Fruit fly (Drosophila melanogaster): ENCODE measurements around the gene Cpr62Bc.

The Cpr62Bc gene

dm6 chr3L:1841984-1842383 is at the start of gene Cpr62Bc:
Cpr62Bc (minus strand) TSS chr3L:1842084.
- no peak for TF ChIP-seq tj (GFP tag; optimal IDR thresholded peaks at IDR 0.05)
- TF ChIP-seq toe (GFP tag; optimal IDR thresholded peaks at IDR 0.05) = no peak
- no peak for TF ChIP-seq CG7045 (GFP tag; optimal IDR thresholded peaks at IDR 0.05)
- TF ChIP-seq Crg-1 (GFP tag; optimal IDR thresholded peaks at IDR 0.05) = no peak
- no peak for TF ChIP-seq CG14711 (tag; optimal IDR thresholded peaks at IDR 0.05)
- TF ChIP-seq ovo (GFP tag; optimal IDR thresholded peaks at IDR 0.05) = no peak
- no peak for TF ChIP-seq CG7101 (tag; optimal IDR thresholded peaks at IDR 0.05)
- no peak for TF ChIP-seq Hr96 (GFP tag; optimal IDR thresholded peaks at IDR 0.05)
- no peak for TF ChIP-seq kay (GFP tag; ENCODE audit: borderline replicate concordance)
- TF ChIP-seq pad (GFP tag; optimal IDR thresholded peaks at IDR 0.05) = no peak
- TF ChIP-seq CG1620 (GFP tag; optimal IDR thresholded peaks at IDR 0.05) = no peak
- no peak for TF ChIP-seq CG33017 (tag; optimal IDR thresholded peaks at IDR 0.05)
- no peak for TF ChIP-seq CG11617 (GFP tag; optimal IDR thresholded peaks at IDR 0.05)
- no peak for TF ChIP-seq CG5204 (GFP tag; optimal IDR thresholded peaks at IDR 0.05)
- no peak for TF ChIP-seq Mnt (GFP tag; optimal IDR thresholded peaks at IDR 0.05)
- no peak for TF ChIP-seq bab1 (GFP tag; optimal IDR thresholded peaks at IDR 0.05)
- TF ChIP-seq Clk (GFP tag; optimal IDR thresholded peaks at IDR 0.05) = no peak
- no peak for TF ChIP-seq cic (GFP tag; optimal IDR thresholded peaks at IDR 0.05)
- TF ChIP-seq CG12768 (GFP tag; optimal IDR thresholded peaks at IDR 0.05) = no peak

dm6 chr3L:1890941-1891340 is 49.1 kb upstream of the Cpr62Bc start:
- TF ChIP-seq CG5204 (GFP tag; optimal IDR thresholded peaks at IDR 0.05) (no peak), Mnt (GFP tag; optimal IDR thresholded peaks at IDR 0.05) (no peak), cic (GFP tag; optimal IDR thresholded peaks at IDR 0.05) (no peak), CG11617 (GFP tag; optimal IDR thresholded peaks at IDR 0.05) (no peak), CG7045 (GFP tag; optimal IDR thresholded peaks at IDR 0.05) (no peak), toe (GFP tag; optimal IDR thresholded peaks at IDR 0.05) (no peak), ovo (GFP tag; optimal IDR thresholded peaks at IDR 0.05) (no peak), CG33017 (tag; optimal IDR thresholded peaks at IDR 0.05) (no peak), CG14711 (tag; optimal IDR thresholded peaks at IDR 0.05) (no peak), CG1620 (GFP tag; optimal IDR thresholded peaks at IDR 0.05) (no peak), tj (GFP tag; optimal IDR thresholded peaks at IDR 0.05) (no peak)

DNA sequence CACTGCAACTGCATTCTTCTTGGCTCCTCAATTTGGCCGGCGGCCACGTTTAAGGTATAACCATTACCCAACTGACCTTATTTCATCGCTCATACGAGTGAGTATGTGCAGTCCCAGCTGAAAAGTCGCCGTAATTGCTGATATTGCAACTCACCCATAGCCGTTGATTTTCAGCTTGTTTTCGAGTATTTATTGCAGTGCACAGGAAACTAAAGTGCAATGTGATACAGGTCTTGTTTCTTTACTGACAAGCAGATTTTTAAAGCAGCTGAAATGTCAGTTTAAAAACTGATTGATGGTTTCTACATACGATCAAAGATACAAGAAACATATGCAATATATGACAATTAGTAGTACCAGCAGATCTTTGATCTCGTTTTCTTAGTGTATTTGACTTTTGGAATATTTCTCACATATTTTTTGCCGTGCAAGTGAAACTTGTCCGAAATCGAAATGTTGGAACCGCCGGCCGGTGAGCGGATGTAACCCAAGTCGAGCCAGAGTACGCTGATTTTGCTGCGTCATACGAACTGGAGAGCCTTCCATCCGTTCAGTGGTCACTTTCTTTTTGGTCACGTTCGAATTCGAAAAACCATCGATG is 46.1 kb upstream of the Cpr62Bc start:
- TF ChIP-seq tj (GFP tag; optimal IDR thresholded peaks at IDR 0.05) (peak; percentile 99), kay (GFP tag; ENCODE audit: borderline replicate concordance) (no peak), CG7045 (GFP tag; optimal IDR thresholded peaks at IDR 0.05) (no peak), CG11617 (GFP tag; optimal IDR thresholded peaks at IDR 0.05) (no peak), cnc (optimal IDR thresholded peaks at IDR 0.05) (no peak), CG1620 (GFP tag; optimal IDR thresholded peaks at IDR 0.05) (no peak)

DNA sequence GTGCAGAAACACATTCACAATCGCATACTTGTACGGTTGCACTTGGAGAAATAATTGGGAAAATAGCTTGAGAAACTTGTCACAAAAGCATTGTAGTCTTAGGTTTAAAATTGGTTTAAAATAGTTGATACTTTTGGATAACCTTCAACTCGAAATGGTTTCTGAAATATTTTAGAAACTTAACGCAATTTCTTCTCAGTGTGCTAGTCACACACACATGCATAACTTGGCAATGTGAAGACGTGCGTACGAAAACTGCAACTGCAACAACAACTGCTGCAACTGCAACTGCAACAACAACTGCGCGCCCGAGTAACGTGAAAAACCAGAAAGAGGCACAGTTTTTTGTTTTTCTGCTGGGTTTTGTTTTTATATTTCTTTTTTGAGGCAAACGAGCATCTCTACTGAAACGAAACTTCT is 44.3 kb upstream of the Cpr62Bc start:
- TF ChIP-seq CG14711 (tag; optimal IDR thresholded peaks at IDR 0.05) (peak; percentile 32), CG33017 (tag; optimal IDR thresholded peaks at IDR 0.05) (no peak), pad (GFP tag; optimal IDR thresholded peaks at IDR 0.05) (peak; percentile 8), Clk (GFP tag; optimal IDR thresholded peaks at IDR 0.05) (no peak), CG7101 (tag; optimal IDR thresholded peaks at IDR 0.05) (peak; percentile 24), bab1 (GFP tag; optimal IDR thresholded peaks at IDR 0.05) (peak; percentile 72)

- TF ChIP-seq tj (GFP tag; optimal IDR thresholded peaks at IDR 0.05) (peak; percentile 57), pad (GFP tag; optimal IDR thresholded peaks at IDR 0.05) (no peak)
Measured at dm6 chr3L:1885436-1885835, 43.6 kb upstream of the Cpr62Bc start, which contains the start of gene Tmhs. Tmhs (plus strand) TSS chr3L:1885657.

dm6 chr3L:1884652-1885051 is 42.8 kb upstream of the Cpr62Bc start, which contains the start of gene Aprt:
Aprt (minus strand) TSS chr3L:1885019.
- TF ChIP-seq kay (GFP tag; ENCODE audit: borderline replicate concordance) = peak; percentile 27
- peak; percentile 7 for TF ChIP-seq tj (GFP tag; optimal IDR thresholded peaks at IDR 0.05)
- TF ChIP-seq CG1620 (GFP tag; optimal IDR thresholded peaks at IDR 0.05) = no peak
- TF ChIP-seq CG33017 (tag; optimal IDR thresholded peaks at IDR 0.05) = no peak
- no peak for TF ChIP-seq pad (GFP tag; optimal IDR thresholded peaks at IDR 0.05)
- TF ChIP-seq bab1 (GFP tag; optimal IDR thresholded peaks at IDR 0.05) = peak; percentile 87
- no peak for TF ChIP-seq Clk (GFP tag; optimal IDR thresholded peaks at IDR 0.05)
- peak; percentile 7 for TF ChIP-seq Mnt (GFP tag; optimal IDR thresholded peaks at IDR 0.05)
- TF ChIP-seq toe (GFP tag; optimal IDR thresholded peaks at IDR 0.05) = no peak

DNA sequence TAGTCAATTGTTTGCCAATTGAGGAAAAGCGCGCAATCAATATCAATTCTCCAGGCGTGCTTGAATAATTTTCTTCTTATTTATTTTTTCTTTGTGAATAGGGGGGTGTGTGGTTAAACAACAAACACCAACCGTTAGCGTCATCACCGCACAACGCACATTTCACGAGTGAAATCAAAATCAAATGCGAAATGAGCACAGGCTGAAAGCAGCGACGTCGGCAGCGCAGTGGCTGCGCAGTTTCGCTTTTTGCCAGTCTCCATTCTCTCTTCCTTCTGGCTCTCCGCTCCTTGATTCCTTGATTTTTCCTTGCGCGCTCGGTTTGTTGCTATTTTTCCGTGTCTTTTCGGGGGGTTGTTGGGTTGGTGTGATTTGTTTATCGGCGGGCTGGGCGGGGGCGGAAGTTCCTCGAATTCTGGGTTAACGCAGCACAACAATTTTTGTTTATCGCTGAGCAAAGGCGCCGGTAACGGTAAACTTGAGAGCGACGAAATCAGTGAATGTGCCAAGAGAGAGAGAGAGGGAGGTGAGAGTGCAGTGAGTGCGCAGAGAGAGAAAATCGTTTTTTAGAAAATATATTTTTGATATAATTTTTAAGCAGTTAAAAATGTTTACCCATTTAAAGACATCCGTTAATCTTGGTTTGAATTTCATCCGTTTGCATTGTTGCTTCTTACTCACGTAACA is 41.1 kb upstream of the Cpr62Bc start, which contains the start of gene CG13937:
Gene CG13937 (minus strand): TSS at position 174 of the 687 bp plus-strand sequence.
- TF ChIP-seq kay (GFP tag; ENCODE audit: borderline replicate concordance) (no peak), CG7101 (tag; optimal IDR thresholded peaks at IDR 0.05) (no peak), ovo (GFP tag; optimal IDR thresholded peaks at IDR 0.05) (no peak), Mnt (GFP tag; optimal IDR thresholded peaks at IDR 0.05) (peak; percentile 12), CG7045 (GFP tag; optimal IDR thresholded peaks at IDR 0.05) (no peak), pad (GFP tag; optimal IDR thresholded peaks at IDR 0.05) (no peak)

Data from whole organism, adult.